Worm (Caenorhabditis elegans) whole organism, L3 larva: ENCODE measurements around the gene str-37.

ENCODE experiments used
- R02D3.7 ChIP-seq: fragments of 150-350 bp; optimal IDR thresholded peaks from 2 replicates; lab custom pipeline; 2014; ENCODE audit warnings: missing biosample characterization, missing genetic modification characterization
- ZK546.5 ChIP-seq: sonication (generic microtip); optimal IDR thresholded peaks from 2 replicates; lab custom pipeline; 2017; ENCODE audit warnings: missing biosample characterization, missing genetic modification characterization
- aly-2 ChIP-seq: fragments of 150-350 bp; optimal IDR thresholded peaks from 2 replicates; lab custom pipeline; 2014; ENCODE audit warnings: missing biosample characterization, missing genetic modification characterization
- ama-1 ChIP-seq: fragments of 150-350 bp; optimal IDR thresholded peaks from 2 replicates; lab custom pipeline; 2018
- ceh-16 ChIP-seq: sonication (generic microtip); optimal IDR thresholded peaks from 2 replicates; lab custom pipeline; 2017; ENCODE audit warnings: missing biosample characterization, missing genetic modification characterization
- ceh-28 ChIP-seq: fragments of 150-350 bp; optimal IDR thresholded peaks from 2 replicates; lab custom pipeline; 2014; ENCODE audit warnings: missing biosample characterization, missing genetic modification reagents, missing genetic modification characterization
- ceh-82 ChIP-seq: fragments of 150-350 bp; optimal IDR thresholded peaks from 2 replicates; lab custom pipeline; 2014; ENCODE audit warnings: missing biosample characterization, missing genetic modification characterization
- daf-12 ChIP-seq: fragments of 150-350 bp; optimal IDR thresholded peaks from 2 replicates; lab custom pipeline; 2014; ENCODE audit warnings: missing biosample characterization, missing genetic modification reagents, missing genetic modification characterization
- egl-27 ChIP-seq: sonication (generic microtip); optimal IDR thresholded peaks from 4 replicates; lab custom pipeline; 2017; ENCODE audit warnings: missing biosample characterization, missing genetic modification reagents, missing genetic modification characterization
- elt-1 ChIP-seq: fragments of 150-350 bp; optimal IDR thresholded peaks from 2 replicates; lab custom pipeline; 2014; ENCODE audit warnings: missing biosample characterization, missing genetic modification characterization
- elt-2 ChIP-seq: sonication (generic microtip); optimal IDR thresholded peaks from 2 replicates; lab custom pipeline; 2016; ENCODE audit warnings: missing genetic modification reagents, mild to moderate bottlenecking, missing genetic modification characterization, missing compliant biosample characterization
- eor-1 ChIP-seq, 2 experiments: fragments of 150-350 bp; optimal IDR thresholded peaks; 2 replicates each; lab custom pipeline; 2014 to 2018; ENCODE audit warnings: missing biosample characterization in 2 of 2, missing genetic modification characterization in 2 of 2
- fos-1 ChIP-seq: fragments of 150-350 bp; optimal IDR thresholded peaks from 2 replicates; lab custom pipeline; 2014; ENCODE audit warnings: missing biosample characterization, missing genetic modification characterization
- hmg-11 ChIP-seq: sonication (generic microtip); optimal IDR thresholded peaks from 2 replicates; lab custom pipeline; 2016; ENCODE audit warnings: missing genetic modification characterization, missing compliant biosample characterization
- jun-1 ChIP-seq: fragments of 150-350 bp; optimal IDR thresholded peaks from 2 replicates; lab custom pipeline; 2014; ENCODE audit warnings: missing biosample characterization, missing genetic modification reagents, missing genetic modification characterization
- lin-15B ChIP-seq: fragments of 150-350 bp; optimal IDR thresholded peaks from 2 replicates; lab custom pipeline; 2014; ENCODE audit warnings: missing biosample characterization, missing genetic modification characterization
- mdl-1 ChIP-seq: fragments of 150-350 bp; optimal IDR thresholded peaks from 2 replicates; lab custom pipeline; 2014; ENCODE audit warnings: missing biosample characterization, missing genetic modification characterization
- mml-1 ChIP-seq: fragments of 150-350 bp; sonication (generic microtip); optimal IDR thresholded peaks from 3 replicates; lab custom pipeline; 2014; ENCODE audit warnings: missing biosample characterization, missing genetic modification characterization
- nfya-1 ChIP-seq: sonication (generic microtip); optimal IDR thresholded peaks from 2 replicates; lab custom pipeline; 2017; ENCODE audit warnings: missing genetic modification characterization, mild to moderate bottlenecking, missing compliant biosample characterization, antibody characterized with exemption, moderate library complexity; ENCODE audit not compliant: insufficient read depth
- nhr-11 ChIP-seq: fragments of 150-350 bp; optimal IDR thresholded peaks from 2 replicates; lab custom pipeline; 2014; ENCODE audit warnings: missing biosample characterization, missing genetic modification characterization
- nhr-12 ChIP-seq: fragments of 150-350 bp; optimal IDR thresholded peaks from 2 replicates; lab custom pipeline; 2014; ENCODE audit warnings: missing biosample characterization, missing genetic modification characterization
- nhr-23 ChIP-seq: fragments of 150-350 bp; optimal IDR thresholded peaks from 2 replicates; lab custom pipeline; 2014; ENCODE audit warnings: missing biosample characterization, missing genetic modification reagents, missing genetic modification characterization
- nhr-25 ChIP-seq: sonication (generic microtip); optimal IDR thresholded peaks from 2 replicates; lab custom pipeline; 2017; ENCODE audit warnings: missing biosample characterization, missing genetic modification characterization
- nhr-28 ChIP-seq: fragments of 150-350 bp; optimal IDR thresholded peaks from 2 replicates; lab custom pipeline; 2014; ENCODE audit warnings: missing biosample characterization, missing genetic modification characterization
- nhr-43 ChIP-seq: sonication (generic microtip); optimal IDR thresholded peaks from 2 replicates; lab custom pipeline; 2016; ENCODE audit warnings: mild to moderate bottlenecking, missing genetic modification characterization, missing compliant biosample characterization; ENCODE audit not compliant: poor library complexity, severe bottlenecking
- nhr-67 ChIP-seq: fragments of 150-350 bp; optimal IDR thresholded peaks from 2 replicates; lab custom pipeline; 2014; ENCODE audit warnings: missing biosample characterization, missing genetic modification characterization
- nhr-76 ChIP-seq: fragments of 150-350 bp; sonication (generic microtip); optimal IDR thresholded peaks from 5 replicates; lab custom pipeline; 2014; ENCODE audit warnings: missing biosample characterization, missing genetic modification characterization
- nhr-77 ChIP-seq: fragments of 150-350 bp; optimal IDR thresholded peaks from 2 replicates; lab custom pipeline; 2014; ENCODE audit warnings: missing biosample characterization, missing genetic modification characterization
- pha-4 ChIP-seq: fragments of 150-350 bp; optimal IDR thresholded peaks from 2 replicates; lab custom pipeline; 2014; ENCODE audit warnings: missing biosample characterization, missing genetic modification reagents, missing genetic modification characterization
- pqm-1 ChIP-seq: fragments of 150-350 bp; optimal IDR thresholded peaks from 2 replicates; lab custom pipeline; 2017; ENCODE audit warnings: missing biosample characterization, missing genetic modification characterization, inconsistent platforms
- sea-2 ChIP-seq: fragments of 150-350 bp; sonication (generic microtip); optimal IDR thresholded peaks from 4 replicates; lab custom pipeline; 2014; ENCODE audit warnings: missing biosample characterization, missing genetic modification reagents, missing genetic modification characterization
- skn-1 ChIP-seq: fragments of 150-350 bp; optimal IDR thresholded peaks from 2 replicates; lab custom pipeline; 2014; ENCODE audit warnings: missing biosample characterization, missing genetic modification characterization
- snpc-4 ChIP-seq: fragments of 150-350 bp; optimal IDR thresholded peaks from 2 replicates; lab custom pipeline; 2014; ENCODE audit warnings: missing biosample characterization, missing genetic modification characterization
- unc-39 ChIP-seq: sonication (generic microtip); optimal IDR thresholded peaks from 4 replicates; lab custom pipeline; 2017; ENCODE audit warnings: missing biosample characterization, missing genetic modification characterization
- unc-62 ChIP-seq: fragments of 150-350 bp; sonication (generic microtip); optimal IDR thresholded peaks from 4 replicates; lab custom pipeline; 2014; ENCODE audit warnings: missing biosample characterization, missing genetic modification reagents, missing genetic modification characterization
- zag-1 ChIP-seq: fragments of 150-350 bp; optimal IDR thresholded peaks from 2 replicates; lab custom pipeline; 2014; ENCODE audit warnings: missing biosample characterization, missing genetic modification characterization
- ztf-11 ChIP-seq: fragments of 150-350 bp; optimal IDR thresholded peaks from 2 replicates; lab custom pipeline; 2014; ENCODE audit warnings: missing biosample characterization, missing genetic modification characterization
- ztf-4 ChIP-seq: fragments of 150-350 bp; optimal IDR thresholded peaks from 2 replicates; lab custom pipeline; 2014; ENCODE audit warnings: missing biosample characterization, missing genetic modification characterization

Gene str-37

DNA sequence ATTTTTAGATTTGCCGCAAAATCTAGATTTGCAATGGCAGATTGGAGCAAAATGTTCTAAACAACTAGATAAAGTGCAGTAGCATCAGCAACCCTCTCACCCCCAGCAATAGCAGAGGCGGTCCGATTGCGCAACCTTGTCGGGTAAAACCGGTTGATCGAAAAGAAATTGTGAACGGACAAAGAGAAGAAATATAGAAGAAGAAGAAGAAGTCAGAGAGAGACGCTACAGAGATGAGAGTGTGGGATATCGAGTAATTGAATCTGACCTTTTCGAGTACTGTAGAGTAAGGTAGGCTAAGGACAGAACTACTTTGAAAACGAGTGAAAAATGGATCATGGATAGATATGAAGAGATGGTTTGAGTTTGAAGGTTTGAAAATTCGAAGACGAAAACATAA, 48.3 kb downstream of the str-37 start:
- TF ChIP-seq elt-2 (tag; lab: Kevin White, UChicago) (no peak), ZK546.5 (tag; lab: Kevin White, UChicago) (no peak), ceh-28 (tag; lab: Kevin White, UChicago) (peak; percentile 18), nfya-1 (peak; percentile 4), jun-1 (tag; lab: Kevin White, UChicago) (no peak), ama-1 (lab: Kevin White, UChicago) (no peak), R02D3.7 (peak; percentile 19), nhr-23 (peak; percentile 34), nhr-43 (tag; lab: Kevin White, UChicago) (peak; percentile 33), skn-1 (tag; lab: Kevin White, UChicago) (no peak), ceh-16 (tag; lab: Kevin White, UChicago) (no peak), elt-1 (peak; percentile 27), nhr-67 (no peak), nhr-25 (tag; lab: Kevin White, UChicago) (peak; percentile 82)

DNA sequence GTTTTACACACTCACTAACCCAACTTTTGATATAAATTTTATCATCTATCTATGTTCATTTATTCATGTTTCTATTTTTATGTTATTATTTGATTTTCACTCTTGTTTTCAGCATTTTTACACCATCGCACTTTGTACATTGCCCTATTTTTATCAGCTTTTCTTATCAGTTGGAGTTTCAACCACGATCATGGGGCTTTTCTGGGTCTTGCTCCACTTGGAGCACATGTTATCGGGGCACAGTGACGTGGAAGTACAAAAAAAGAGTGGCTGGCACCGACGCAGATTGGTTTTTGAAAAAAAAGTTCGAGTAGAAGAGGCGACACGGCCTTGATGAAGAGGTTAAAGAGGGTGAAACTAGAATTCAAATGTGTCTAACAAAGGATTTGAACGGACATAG, 49.6 kb downstream of the str-37 start:
- TF ChIP-seq eor-1 (tag; optimal IDR thresholded peaks at IDR 0.05; lab: Kevin White, UChicago), result no peak
- TF ChIP-seq aly-2, result no peak
- TF ChIP-seq ceh-82 (tag; lab: Kevin White, UChicago), result no peak
- no peak for TF ChIP-seq R02D3.7
- no peak for TF ChIP-seq ceh-28 (tag; lab: Kevin White, UChicago)
- TF ChIP-seq pha-4 (tag; lab: Kevin White, UChicago), result peak; percentile 57
- no peak for TF ChIP-seq ztf-4 (tag; lab: Kevin White, UChicago)
- TF ChIP-seq ZK546.5 (tag; lab: Kevin White, UChicago), result no peak
- no peak for TF ChIP-seq nhr-12 (tag; lab: Kevin White, UChicago)
- no peak for TF ChIP-seq mml-1 (tag; lab: Kevin White, UChicago)
- no peak for TF ChIP-seq ceh-16 (tag; lab: Kevin White, UChicago)
- TF ChIP-seq nhr-25 (tag; lab: Kevin White, UChicago), result peak; percentile 4
- TF ChIP-seq nhr-76, result no peak
- no peak for TF ChIP-seq egl-27 (tag; lab: Kevin White, UChicago)
- no peak for TF ChIP-seq unc-62
- TF ChIP-seq nfya-1, result no peak
- TF ChIP-seq skn-1 (tag; lab: Kevin White, UChicago), result no peak
- no peak for TF ChIP-seq nhr-28 (tag; lab: Kevin White, UChicago)
- no peak for TF ChIP-seq nhr-77 (tag; lab: Kevin White, UChicago)
- TF ChIP-seq ztf-11 (tag; lab: Kevin White, UChicago), result no peak
- no peak for TF ChIP-seq hmg-11 (tag; lab: Kevin White, UChicago)
- no peak for TF ChIP-seq mdl-1
- no peak for TF ChIP-seq daf-12 (tag; lab: Kevin White, UChicago)
- TF ChIP-seq nhr-67, result no peak
- no peak for TF ChIP-seq lin-15B (tag; lab: Kevin White, UChicago)
- no peak for TF ChIP-seq unc-39 (tag; lab: Kevin White, UChicago)
- peak; percentile 39 for TF ChIP-seq jun-1 (tag; lab: Kevin White, UChicago)
- no peak for TF ChIP-seq sea-2 (GFP tag; lab: Kevin White, UChicago)
- no peak for TF ChIP-seq zag-1 (tag; lab: Kevin White, UChicago)
- TF ChIP-seq elt-2 (tag; lab: Kevin White, UChicago), result peak; percentile 99
- TF ChIP-seq nhr-43 (tag; lab: Kevin White, UChicago), result no peak
- TF ChIP-seq fos-1 (tag; lab: Kevin White, UChicago), result no peak
- no peak for TF ChIP-seq nhr-11 (tag; lab: Kevin White, UChicago)
- TF ChIP-seq snpc-4 (tag; lab: Kevin White, UChicago), result no peak
- TF ChIP-seq pqm-1 (tag; lab: Kevin White, UChicago), result peak; percentile 96
- TF ChIP-seq elt-1, result no peak
